Worm (Caenorhabditis elegans): ENCODE data around the gene Y39B6A.25.

DNA sequence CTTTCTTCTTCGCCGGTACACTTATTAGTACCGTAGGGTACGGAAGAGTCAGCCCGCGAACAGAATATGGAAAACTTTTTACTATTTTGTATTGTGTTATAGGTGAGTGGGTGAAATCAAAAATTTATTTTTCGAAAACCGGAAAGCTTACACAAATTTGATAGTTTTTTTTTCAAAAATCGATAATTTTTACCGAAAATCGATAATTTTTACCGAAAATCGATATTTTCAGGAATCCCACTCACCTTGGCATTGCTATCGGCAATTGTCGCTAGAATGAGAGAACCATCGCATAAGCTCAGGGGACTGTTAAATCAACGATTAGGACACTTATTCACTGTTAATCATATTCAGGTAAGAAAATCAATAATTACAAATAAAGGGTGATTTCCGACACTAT is 37.1 kb downstream of the Y39B6A.25 start:
- no peak for TF ChIP-seq ama-1 (optimal IDR thresholded peaks at IDR 0.05)
- TF ChIP-seq ama-1 (GFP tag; optimal IDR thresholded peaks at IDR 0.05): no peak
- no peak for TF ChIP-seq ztf-25 (GFP tag; IDR thresholded peaks at IDR 0.05)
- no peak for TF ChIP-seq madf-10 (tag; optimal IDR thresholded peaks at IDR 0.05)
- TF ChIP-seq die-1 (tag; optimal IDR thresholded peaks at IDR 0.05): no peak
- no peak for TF ChIP-seq ceh-40 (GFP tag; IDR thresholded peaks at IDR 0.05)
- TF ChIP-seq nfya-1 (tag; optimal IDR thresholded peaks at IDR 0.05; ENCODE audit: borderline replicate concordance, insufficient read depth): no peak
- no peak for TF ChIP-seq hmg-1.2 (GFP tag; IDR thresholded peaks at IDR 0.05)
- TF ChIP-seq egl-18 (GFP tag; IDR thresholded peaks at IDR 0.05): no peak
- TF ChIP-seq B0336.3 (GFP tag; IDR thresholded peaks at IDR 0.05): no peak
- TF ChIP-seq rec-8 (tag; optimal IDR thresholded peaks at IDR 0.05): no peak
- TF ChIP-seq Y53G8AR.9 (GFP tag; conservative IDR thresholded peaks at IDR 0.05): no peak

All from whole organism, young adult.